Worm (Caenorhabditis elegans): ENCODE results near the gene dcaf-1.

dcaf-1 gene

ce11 chrIV:9724948-9725347 lies 18.4 kb upstream of the dcaf-1 start, which contains the start of the genes nhr-138 and C28D4.18:
TSS of gene nhr-138 (plus strand) at chrIV:9725251.
TSS of gene C28D4.18 (plus strand) at chrIV:9725280.
- TF ChIP-seq mec-3 (tag; optimal IDR thresholded peaks at IDR 0.05; ENCODE audit: borderline replicate concordance) (no peak), ceh-31 (tag; optimal IDR thresholded peaks at IDR 0.05) (no peak), ztf-16 (tag; optimal IDR thresholded peaks at IDR 0.05) (no peak), ceh-6 (GFP tag; optimal IDR thresholded peaks at IDR 0.05) (no peak), dmd-4 (tag; optimal IDR thresholded peaks at IDR 0.05; ENCODE audit: borderline replicate concordance) (no peak), ceh-22 (tag; optimal IDR thresholded peaks at IDR 0.05) (no peak), rnt-1 (tag; optimal IDR thresholded peaks at IDR 0.05) (no peak), nhr-232 (tag; optimal IDR thresholded peaks at IDR 0.05) (no peak), ceh-18 (tag; optimal IDR thresholded peaks at IDR 0.05) (no peak), fax-1 (tag; optimal IDR thresholded peaks at IDR 0.05) (no peak), unc-3 (GFP tag; conservative IDR thresholded peaks at IDR 0.05) (no peak), unc-3 (tag; optimal IDR thresholded peaks at IDR 0.05) (no peak), syd-9 (tag; optimal IDR thresholded peaks at IDR 0.05) (no peak), T23F11.4 (GFP tag; optimal IDR thresholded peaks at IDR 0.05) (no peak)

ce11 chrIV:9723185-9723584 lies 16.7 kb upstream of the dcaf-1 start:
- TF ChIP-seq ceh-19 (GFP tag; optimal IDR thresholded peaks at IDR 0.05) (no peak), ceh-24 (tag; optimal IDR thresholded peaks at IDR 0.05) (no peak), ceh-9 (tag; optimal IDR thresholded peaks at IDR 0.05) (no peak), pros-1 (tag; optimal IDR thresholded peaks at IDR 0.05) (no peak), mec-3 (tag; optimal IDR thresholded peaks at IDR 0.05; ENCODE audit: borderline replicate concordance) (no peak), unc-86 (tag; optimal IDR thresholded peaks at IDR 0.05) (no peak), ztf-16 (tag; optimal IDR thresholded peaks at IDR 0.05) (no peak), dmd-4 (tag; optimal IDR thresholded peaks at IDR 0.05; ENCODE audit: borderline replicate concordance) (no peak), rnt-1 (tag; optimal IDR thresholded peaks at IDR 0.05) (no peak), nhr-232 (tag; optimal IDR thresholded peaks at IDR 0.05) (no peak), T23F11.4 (GFP tag; optimal IDR thresholded peaks at IDR 0.05) (no peak), fkh-10 (GFP tag; optimal IDR thresholded peaks at IDR 0.05) (no peak), odd-2 (tag; optimal IDR thresholded peaks at IDR 0.05) (no peak), pha-2 (tag; optimal IDR thresholded peaks at IDR 0.05) (no peak)

- TF ChIP-seq rnt-1 (tag; optimal IDR thresholded peaks at IDR 0.05) (peak; percentile 66), unc-3 (GFP tag; conservative IDR thresholded peaks at IDR 0.05) (no peak), unc-3 (tag; optimal IDR thresholded peaks at IDR 0.05) (no peak), pag-3 (tag; optimal IDR thresholded peaks at IDR 0.05; ENCODE audit: borderline replicate concordance) (no peak), sdc-2 (tag; optimal IDR thresholded peaks at IDR 0.05) (no peak), syd-9 (tag; optimal IDR thresholded peaks at IDR 0.05) (peak; percentile 22), lin-11 (tag; optimal IDR thresholded peaks at IDR 0.05) (no peak), tbx-7 (tag; optimal IDR thresholded peaks at IDR 0.05) (no peak), ceh-45 (GFP tag; IDR thresholded peaks at IDR 0.05) (no peak), hlh-8 (tag; optimal IDR thresholded peaks at IDR 0.05) (peak; percentile 49), ceh-18 (tag; optimal IDR thresholded peaks at IDR 0.05) (peak; percentile 87), pat-9 (tag; optimal IDR thresholded peaks at IDR 0.05) (peak; percentile 3), unc-86 (tag; optimal IDR thresholded peaks at IDR 0.05) (no peak), ceh-34 (tag; optimal IDR thresholded peaks at IDR 0.05) (peak; percentile 19), hlh-13 (GFP tag; optimal IDR thresholded peaks at IDR 0.05) (no peak), dmd-4 (tag; optimal IDR thresholded peaks at IDR 0.05; ENCODE audit: borderline replicate concordance) (no peak), unc-55 (GFP tag; optimal IDR thresholded peaks at IDR 0.05) (peak; percentile 64), ceh-30 (tag; optimal IDR thresholded peaks at IDR 0.05) (no peak), dve-1 (tag; optimal IDR thresholded peaks at IDR 0.05) (peak; percentile 69), ceh-6 (GFP tag; optimal IDR thresholded peaks at IDR 0.05) (no peak), nfya-1 (tag; optimal IDR thresholded peaks at IDR 0.05) (peak; percentile 77), ztf-16 (tag; optimal IDR thresholded peaks at IDR 0.05) (no peak), ref-2 (tag; optimal IDR thresholded peaks at IDR 0.05) (no peak), K09A11.1 (tag; optimal IDR thresholded peaks at IDR 0.05; ENCODE audit: insufficient read depth) (no peak), eyg-1 (tag; optimal IDR thresholded peaks at IDR 0.05) (no peak), F13H6.1 (tag; optimal IDR thresholded peaks at IDR 0.05) (peak; percentile 17), C38D4.7 (GFP tag; optimal IDR thresholded peaks at IDR 0.05) (no peak), pqm-1 (tag; optimal IDR thresholded peaks at IDR 0.05) (no peak), tbx-2 (tag; optimal IDR thresholded peaks at IDR 0.05) (peak; percentile 73), ceh-14 (tag; optimal IDR thresholded peaks at IDR 0.05) (peak; percentile 12), mec-3 (tag; optimal IDR thresholded peaks at IDR 0.05; ENCODE audit: borderline replicate concordance) (no peak), npax-4 (tag; optimal IDR thresholded peaks at IDR 0.05) (no peak), ceh-24 (tag; optimal IDR thresholded peaks at IDR 0.05) (no peak), pros-1 (tag; optimal IDR thresholded peaks at IDR 0.05) (no peak), ama-1 (optimal IDR thresholded peaks at IDR 0.05) (no peak), hlh-6 (tag; optimal IDR thresholded peaks at IDR 0.05) (no peak), elt-2 (tag; optimal IDR thresholded peaks at IDR 0.05) (no peak)
Measured at ce11 chrIV:9718396-9718795, 11.9 kb upstream of the dcaf-1 start.
